Worm (Caenorhabditis elegans): ENCODE measurements around the gene ZK1240.1.

DNA sequence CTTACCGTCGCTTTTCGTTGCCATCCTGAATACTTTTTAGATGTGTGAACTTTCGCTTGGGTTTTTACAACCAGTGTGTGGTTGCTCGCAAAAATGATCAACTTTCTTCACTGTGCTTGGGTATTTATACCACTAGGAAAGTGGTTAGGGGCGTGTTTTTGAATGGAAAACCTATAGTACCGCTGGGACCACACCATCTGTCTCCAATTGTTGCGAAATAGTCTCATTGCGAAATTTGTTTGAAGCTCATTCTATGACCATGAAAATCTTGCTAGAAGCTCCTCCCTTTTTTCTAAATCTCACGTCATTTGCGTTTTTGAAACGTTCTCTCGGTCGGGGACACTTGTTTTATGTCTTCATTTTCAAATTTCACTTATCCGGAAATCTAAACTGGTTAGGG is 40.4 kb upstream of the ZK1240.1 start, which contains the start of the genes K09F6.10 and K09F6.13:
- TF ChIP-seq jun-1 (tag; optimal IDR thresholded peaks at IDR 0.05) = no peak
- TF ChIP-seq tlp-1 (tag; optimal IDR thresholded peaks at IDR 0.05) = no peak
- TF ChIP-seq nhr-71 (tag; optimal IDR thresholded peaks at IDR 0.05) = no peak
- TF ChIP-seq nhr-237 (tag; optimal IDR thresholded peaks at IDR 0.05) = no peak
- no peak for TF ChIP-seq fkh-8 (tag; optimal IDR thresholded peaks at IDR 0.05)
- no peak for TF ChIP-seq ama-1 (optimal IDR thresholded peaks at IDR 0.05)
- TF ChIP-seq fos-1 (tag; optimal IDR thresholded peaks at IDR 0.05) = no peak
- no peak for TF ChIP-seq mep-1 (tag; optimal IDR thresholded peaks at IDR 0.05)
- no peak for TF ChIP-seq unc-62 (GFP tag; optimal IDR thresholded peaks at IDR 0.05)
- TF ChIP-seq elt-3 (tag; optimal IDR thresholded peaks at IDR 0.05) = no peak
- TF ChIP-seq blmp-1 (tag; optimal IDR thresholded peaks at IDR 0.05) = no peak

Measured in whole organism, L1 larva.